Worm (Caenorhabditis elegans) whole organism, L2 larva: ENCODE data around the gene Y39B6A.41.

ENCODE experiments used
- alr-1 ChIP-seq: fragments of 150-350 bp; optimal IDR thresholded peaks from 2 replicates; lab custom pipeline; 2014; ENCODE audit warnings: missing biosample characterization, missing genetic modification characterization
- lin-13 ChIP-seq: fragments of 150-350 bp; optimal IDR thresholded peaks from 2 replicates; lab custom pipeline; 2014; ENCODE audit warnings: missing biosample characterization, missing genetic modification reagents, missing genetic modification characterization
- lsy-2 ChIP-seq, 2 experiments: fragments of 150-350 bp in 1 of 2; sonication (generic microtip) in 1 of 2; optimal IDR thresholded peaks; 2 replicates each; lab custom pipeline; 2014 to 2017; ENCODE audit warnings: missing biosample characterization in 2 of 2, missing genetic modification characterization in 2 of 2
- mab-5 ChIP-seq: fragments of 150-350 bp; optimal IDR thresholded peaks from 2 replicates; lab custom pipeline; 2014; ENCODE audit warnings: missing biosample characterization, missing genetic modification characterization
- mdl-1 ChIP-seq, 2 experiments: fragments of 150-350 bp in 1 of 2; sonication (generic microtip) in 1 of 2; optimal IDR thresholded peaks; 2 replicates each; lab custom pipeline; 2017; ENCODE audit warnings: missing biosample characterization in 2 of 2, missing genetic modification characterization in 2 of 2
- zag-1 ChIP-seq: fragments of 150-350 bp; optimal IDR thresholded peaks from 2 replicates; lab custom pipeline; 2014; ENCODE audit warnings: missing biosample characterization, missing genetic modification characterization
- ztf-4 ChIP-seq: fragments of 150-350 bp; optimal IDR thresholded peaks from 2 replicates; lab custom pipeline; 2014; ENCODE audit warnings: missing biosample characterization, missing genetic modification characterization

ce11 chrV:18986103-18986502 is 8.3 kb upstream of the Y39B6A.41 start:
- TF ChIP-seq alr-1 (tag; lab: Kevin White, UChicago) (no peak), lin-13 (GFP tag; lab: Kevin White, UChicago) (no peak), mdl-1 (tag; optimal IDR thresholded peaks at IDR 0.05; lab: Kevin White, UChicago) (no peak), lsy-2 (tag; optimal IDR thresholded peaks at IDR 0.05; lab: Kevin White, UChicago) (no peak), mab-5 (tag; lab: Kevin White, UChicago) (no peak), zag-1 (tag; lab: Kevin White, UChicago) (no peak), ztf-4 (tag; lab: Kevin White, UChicago) (no peak)
